Worm (Caenorhabditis elegans) whole organism, early embryonic: Measurements from ENCODE around the gene F38B7.2.

Experiments
- B0310.2 ChIP-seq: sonication (generic microtip); optimal IDR thresholded peaks from 2 replicates; lab custom pipeline; 2016; ENCODE audit warnings: mild to moderate bottlenecking, missing genetic modification characterization, missing compliant biosample characterization
- F13C5.2 ChIP-seq: sonication (generic microtip); optimal IDR thresholded peaks from 2 replicates; lab custom pipeline; 2017; ENCODE audit warnings: mild to moderate bottlenecking, missing genetic modification characterization, inconsistent platforms, missing compliant biosample characterization
- aly-1 ChIP-seq: sonication (generic microtip); optimal IDR thresholded peaks from 2 replicates; lab custom pipeline; 2016; ENCODE audit warnings: missing genetic modification characterization, missing compliant biosample characterization
- ama-1 ChIP-seq: fragments of 150-350 bp; optimal IDR thresholded peaks from 2 replicates; lab custom pipeline; 2014
- ceh-13 ChIP-seq: fragments of 200-800 bp; sonication (Bioruptor generic); optimal IDR thresholded peaks from 2 replicates; lab custom pipeline; 2018; ENCODE audit warnings: mild to moderate bottlenecking, missing genetic modification characterization, missing compliant biosample characterization
- ceh-36 ChIP-seq: sonication (generic microtip); optimal IDR thresholded peaks from 2 replicates; lab custom pipeline; 2016; ENCODE audit warnings: missing genetic modification characterization, inconsistent platforms, missing compliant biosample characterization
- ets-7 ChIP-seq: sonication (generic microtip); optimal IDR thresholded peaks from 2 replicates; lab custom pipeline; 2016; ENCODE audit warnings: missing genotype, missing genetic modification characterization, missing compliant biosample characterization
- flt-1 ChIP-seq: fragments of 200-800 bp; sonication (Bioruptor generic); IDR thresholded peaks from 2 replicates; pipeline ENCODE4 v1.3.6; 2022; ENCODE audit warnings: missing genetic modification characterization, missing compliant biosample characterization
- hmbx-1 ChIP-seq: sonication (generic microtip); optimal IDR thresholded peaks from 2 replicates; lab custom pipeline; 2016; ENCODE audit warnings: mild to moderate bottlenecking, missing genetic modification characterization, missing compliant biosample characterization
- hmg-4 ChIP-seq: fragments of 200-800 bp; sonication (Bioruptor generic); optimal IDR thresholded peaks from 2 replicates; lab custom pipeline; 2018; ENCODE audit warnings: mild to moderate bottlenecking, missing genetic modification characterization, missing compliant biosample characterization
- hnd-1 ChIP-seq: sonication (generic microtip); optimal IDR thresholded peaks from 2 replicates; lab custom pipeline; 2016; ENCODE audit warnings: missing genetic modification characterization, missing compliant biosample characterization
- pes-1 ChIP-seq: fragments of 200-800 bp; sonication (Bioruptor generic); IDR thresholded peaks from 2 replicates; pipeline ENCODE4 v1.3.6; 2022; ENCODE audit warnings: missing genetic modification reagents, missing genetic modification characterization, missing compliant biosample characterization
- scrt-1 ChIP-seq: fragments of 200-800 bp; sonication (Bioruptor generic); IDR thresholded peaks from 2 replicates; pipeline ENCODE4 v1.3.6; 2022; ENCODE audit warnings: missing genetic modification characterization, missing compliant biosample characterization
- sea-1 ChIP-seq: fragments of 200-800 bp; sonication (Bioruptor generic); conservative IDR thresholded peaks from 2 replicates; pipeline ENCODE4 v1.3.6; 2022; ENCODE audit warnings: missing genetic modification characterization, missing compliant biosample characterization
- tbx-11 ChIP-seq: fragments of 200-800 bp; sonication (Bioruptor generic); IDR thresholded peaks from 2 replicates; pipeline ENCODE4 v1.3.6; 2022; ENCODE audit warnings: missing genetic modification characterization, missing compliant biosample characterization
- tbx-37 ChIP-seq: fragments of 200-800 bp; sonication (Bioruptor generic); conservative IDR thresholded peaks from 2 replicates; pipeline ENCODE4 v1.3.6; 2022; ENCODE audit warnings: missing genetic modification reagents, missing genetic modification characterization, missing compliant biosample characterization
- tra-4 ChIP-seq: sonication (generic microtip); optimal IDR thresholded peaks from 2 replicates; lab custom pipeline; 2017; ENCODE audit warnings: missing genetic modification characterization, missing compliant biosample characterization

The F38B7.2 gene

ce11 chrV:11539502-11539901 lies 4.3 kb upstream of the F38B7.2 start:
- no peak for TF ChIP-seq ama-1
- TF ChIP-seq scrt-1 = no peak

DNA sequence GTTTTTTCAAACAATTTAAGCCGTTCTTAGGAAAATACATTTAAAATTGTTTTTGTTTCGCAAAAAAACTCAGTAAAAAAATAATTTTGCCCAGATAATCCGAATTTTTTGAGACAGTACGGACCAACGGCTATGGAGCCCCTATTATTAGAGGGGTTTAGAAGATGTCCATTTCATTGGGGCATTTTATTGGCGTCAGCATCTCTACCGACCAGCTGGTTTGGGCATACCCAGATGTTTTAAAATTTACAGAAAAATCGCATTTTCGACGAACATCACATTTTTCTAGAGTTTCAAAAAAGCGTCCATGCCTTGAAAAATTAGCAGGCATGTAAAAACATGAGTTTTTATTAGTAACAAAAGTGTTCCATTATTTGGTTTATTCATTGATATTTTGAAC lies 2.5 kb upstream of the F38B7.2 start:
- TF ChIP-seq scrt-1 (no peak), ama-1 (no peak), tbx-11 (GFP tag; lab: Robert Waterston, UW) (no peak), pes-1 (no peak), hmg-4 (GFP tag; lab: Kevin White, UChicago) (no peak)

- no peak for TF ChIP-seq sea-1 (GFP tag; lab: Robert Waterston, UW)
- no peak for TF ChIP-seq aly-1 (tag; lab: Kevin White, UChicago)
- no peak for TF ChIP-seq tra-4
- no peak for TF ChIP-seq hnd-1 (tag; lab: Kevin White, UChicago)
- no peak for TF ChIP-seq hmbx-1 (tag; lab: Kevin White, UChicago)
- no peak for TF ChIP-seq ets-7
- TF ChIP-seq F13C5.2 (tag; lab: Kevin White, UChicago) = no peak
- no peak for TF ChIP-seq tbx-37 (GFP tag; lab: Robert Waterston, UW)
- TF ChIP-seq ceh-36 = no peak
- no peak for TF ChIP-seq B0310.2 (tag; lab: Kevin White, UChicago)
- TF ChIP-seq pes-1 = no peak
- TF ChIP-seq ceh-13 = no peak
- no peak for TF ChIP-seq hmg-4 (GFP tag; lab: Kevin White, UChicago)
- no peak for TF ChIP-seq scrt-1
- no peak for TF ChIP-seq flt-1 (GFP tag; lab: Robert Waterston, UW)
- TF ChIP-seq tbx-11 (GFP tag; lab: Robert Waterston, UW) = no peak
- no peak for TF ChIP-seq ama-1
Measured at ce11 chrV:11545227-11545626, 1.5 kb downstream of the F38B7.2 start, which contains the start of gene F38B7.10. Gene F38B7.10 (plus strand): TSS chrV:11545527.

- no peak for TF ChIP-seq ceh-36
- TF ChIP-seq ceh-13 = no peak
- TF ChIP-seq hmbx-1 (tag; lab: Kevin White, UChicago) = no peak
- no peak for TF ChIP-seq scrt-1
- no peak for TF ChIP-seq hmg-4 (GFP tag; lab: Kevin White, UChicago)
- no peak for TF ChIP-seq F13C5.2 (tag; lab: Kevin White, UChicago)
- no peak for TF ChIP-seq B0310.2 (tag; lab: Kevin White, UChicago)
- TF ChIP-seq pes-1 = no peak
- TF ChIP-seq ets-7 = no peak
- no peak for TF ChIP-seq ama-1
- TF ChIP-seq tbx-37 (GFP tag; lab: Robert Waterston, UW) = no peak
- TF ChIP-seq aly-1 (tag; lab: Kevin White, UChicago) = no peak
- TF ChIP-seq hnd-1 (tag; lab: Kevin White, UChicago) = no peak
- no peak for TF ChIP-seq sea-1 (GFP tag; lab: Robert Waterston, UW)
- no peak for TF ChIP-seq flt-1 (GFP tag; lab: Robert Waterston, UW)
- no peak for TF ChIP-seq tbx-11 (GFP tag; lab: Robert Waterston, UW)
- TF ChIP-seq tra-4 = no peak
Measured at ce11 chrV:11546795-11547194, 3.0 kb downstream of the F38B7.2 start, which contains the start of gene F38B7.11. Gene F38B7.11 (plus strand): TSS chrV:11547095.

DNA sequence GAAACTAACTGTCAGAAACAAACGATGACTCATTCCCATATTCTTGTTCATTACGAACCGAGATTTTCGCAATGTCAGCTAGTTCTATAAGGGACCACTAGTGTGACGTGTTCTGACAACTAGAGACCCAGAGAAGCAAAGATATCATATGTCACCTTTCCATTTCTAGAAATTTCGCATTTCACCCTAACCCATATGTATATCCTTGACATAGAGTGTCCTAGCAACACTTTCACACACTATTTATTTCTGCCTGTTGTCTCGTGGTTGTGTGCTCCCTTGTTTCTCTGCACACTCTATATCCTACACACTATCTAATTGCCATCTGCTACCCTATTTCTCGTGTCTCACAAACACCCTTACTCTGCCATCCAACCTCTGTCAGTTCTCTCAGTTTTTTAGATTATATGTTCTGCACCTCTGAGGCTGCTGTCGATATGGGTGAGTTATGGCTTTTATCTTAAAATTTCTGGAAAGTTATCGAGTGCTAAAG lies 5.2 kb downstream of the F38B7.2 start, which contains the start of the genes F38B7.17 and F38B7.3:
TSS of gene F38B7.17 (minus strand) at position 51 of the 493 bp plus-strand sequence.
TSS of gene F38B7.3 (plus strand) at position 194 of the 493 bp plus-strand sequence.
- TF ChIP-seq F13C5.2 (tag; lab: Kevin White, UChicago) (peak; percentile 38), ama-1 (no peak)

DNA sequence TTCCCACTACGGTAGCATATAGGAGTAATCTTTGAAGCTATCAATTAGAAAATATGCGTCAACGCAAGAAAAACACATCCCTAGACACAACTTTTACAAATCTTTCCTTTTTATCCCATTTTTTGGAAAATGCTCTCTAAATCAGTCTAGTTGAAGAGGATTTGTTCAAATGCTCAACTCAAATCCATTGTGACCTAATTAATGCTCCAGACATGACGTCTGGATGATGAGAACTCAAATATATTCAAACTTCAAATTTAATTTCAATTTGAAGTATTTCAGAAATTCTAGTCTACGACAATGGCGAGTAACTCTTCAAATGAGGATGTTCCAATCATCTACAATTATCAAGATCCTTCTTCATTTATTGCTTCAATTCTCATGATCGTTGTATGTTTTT lies 8.6 kb downstream of the F38B7.2 start, which contains the start of gene srx-85:
TSS of gene srx-85 (plus strand) at position 301 of the 400 bp plus-strand sequence.
- TF ChIP-seq scrt-1 (no peak), B0310.2 (tag; lab: Kevin White, UChicago) (no peak), F13C5.2 (tag; lab: Kevin White, UChicago) (no peak), ceh-13 (no peak), sea-1 (GFP tag; lab: Robert Waterston, UW) (no peak), tbx-11 (GFP tag; lab: Robert Waterston, UW) (no peak), hmg-4 (GFP tag; lab: Kevin White, UChicago) (no peak), ets-7 (no peak), aly-1 (tag; lab: Kevin White, UChicago) (no peak), hnd-1 (tag; lab: Kevin White, UChicago) (no peak)

DNA sequence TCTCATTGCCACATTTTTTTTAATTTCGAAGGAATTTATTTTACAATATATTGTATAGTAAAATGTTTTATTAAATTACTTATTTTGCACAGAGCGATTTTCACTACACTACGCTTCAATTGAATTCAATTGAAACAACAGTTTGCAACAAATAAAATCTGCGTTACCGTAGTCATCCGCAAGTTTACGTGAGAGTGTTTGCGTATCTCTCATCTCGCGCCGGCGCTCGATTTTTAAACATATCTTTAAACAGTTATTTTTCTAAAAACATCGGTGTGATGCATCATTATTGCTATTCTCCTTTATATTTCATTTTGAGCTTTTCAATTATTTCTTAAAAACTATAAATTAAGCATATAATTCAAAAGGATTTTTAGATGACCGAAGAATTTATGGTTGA lies 10.5 kb downstream of the F38B7.2 start, which contains the start of gene duo-1:
TSS of gene duo-1 (plus strand) at position 371 of the 400 bp plus-strand sequence.
- TF ChIP-seq sea-1 (GFP tag; lab: Robert Waterston, UW) = no peak
- no peak for TF ChIP-seq ceh-36
- no peak for TF ChIP-seq flt-1 (GFP tag; lab: Robert Waterston, UW)
- TF ChIP-seq tbx-37 (GFP tag; lab: Robert Waterston, UW) = no peak
- TF ChIP-seq hmbx-1 (tag; lab: Kevin White, UChicago) = no peak
- TF ChIP-seq aly-1 (tag; lab: Kevin White, UChicago) = no peak
- TF ChIP-seq ceh-13 = no peak
- no peak for TF ChIP-seq pes-1
- TF ChIP-seq hmg-4 (GFP tag; lab: Kevin White, UChicago) = no peak
- no peak for TF ChIP-seq hnd-1 (tag; lab: Kevin White, UChicago)
- no peak for TF ChIP-seq ets-7
- no peak for TF ChIP-seq tra-4
- TF ChIP-seq tbx-11 (GFP tag; lab: Robert Waterston, UW) = no peak
- TF ChIP-seq ama-1 = no peak
- TF ChIP-seq B0310.2 (tag; lab: Kevin White, UChicago) = no peak
- TF ChIP-seq scrt-1 = no peak

- TF ChIP-seq hnd-1 (tag; lab: Kevin White, UChicago) (no peak), pes-1 (no peak), tbx-37 (GFP tag; lab: Robert Waterston, UW) (no peak), aly-1 (tag; lab: Kevin White, UChicago) (no peak), scrt-1 (no peak), ets-7 (no peak), B0310.2 (tag; lab: Kevin White, UChicago) (no peak), tra-4 (no peak), F13C5.2 (tag; lab: Kevin White, UChicago) (no peak), hmbx-1 (tag; lab: Kevin White, UChicago) (no peak), ama-1 (no peak), sea-1 (GFP tag; lab: Robert Waterston, UW) (no peak), ceh-36 (no peak), ceh-13 (no peak), hmg-4 (GFP tag; lab: Kevin White, UChicago) (no peak), flt-1 (GFP tag; lab: Robert Waterston, UW) (no peak), tbx-11 (GFP tag; lab: Robert Waterston, UW) (no peak)
Measured at ce11 chrV:11562643-11563042, 18.9 kb downstream of the F38B7.2 start, which contains the start of gene srx-86. Gene srx-86 (plus strand): TSS chrV:11562943.
